Fruit fly (Drosophila melanogaster) whole organism, embryonic: ENCODE measurements around the gene CG33306.

ENCODE experiments used
- Awh ChIP-seq: fragments of 200-800 bp; sonication (Bioruptor generic); IDR thresholded peaks from 2 replicates; pipeline ENCODE4, ENCODE4 v1.3.6; 2022; ENCODE audit warnings: missing biosample characterization, missing genetic modification characterization
- CG10565 ChIP-seq: fragments of 200-800 bp; sonication (Bioruptor generic); optimal IDR thresholded peaks from 3 replicates; lab custom pipeline; 2016; ENCODE audit warnings: missing biosample characterization, mild to moderate bottlenecking, missing genetic modification characterization
- CG12744 ChIP-seq: fragments of 200-800 bp; sonication (Bioruptor generic); optimal IDR thresholded peaks from 2 replicates; lab custom pipeline; 2016; ENCODE audit warnings: missing biosample characterization, missing genetic modification characterization
- CG13775 ChIP-seq: fragments of 200-800 bp; sonication (Bioruptor generic); optimal IDR thresholded peaks from 3 replicates; lab custom pipeline; 2017; ENCODE audit warnings: missing biosample characterization, mild to moderate bottlenecking, missing genetic modification characterization
- CG14014 ChIP-seq: fragments of 200-800 bp; sonication (Bioruptor generic); IDR thresholded peaks from 2 replicates; pipeline ENCODE4 v1.3.6; 2022; ENCODE audit warnings: missing biosample characterization, missing genetic modification characterization
- CG16863 ChIP-seq: fragments of 200-800 bp; sonication (Bioruptor generic); optimal IDR thresholded peaks from 3 replicates; lab custom pipeline; 2016; ENCODE audit warnings: missing biosample characterization, missing genetic modification characterization
- CG17359 ChIP-seq: fragments of 200-800 bp; sonication (Bioruptor generic); optimal IDR thresholded peaks from 3 replicates; lab custom pipeline; 2018; ENCODE audit warnings: missing biosample characterization, mild to moderate bottlenecking, missing genetic modification characterization, moderate library complexity
- CG2116 ChIP-seq: fragments of 200-800 bp; sonication (Bioruptor generic); optimal IDR thresholded peaks from 3 replicates; lab custom pipeline; 2018; ENCODE audit warnings: missing biosample characterization, mild to moderate bottlenecking, missing genetic modification characterization
- CG2120 ChIP-seq: fragments of 200-800 bp; sonication (Bioruptor generic); optimal IDR thresholded peaks from 3 replicates; lab custom pipeline; 2016; ENCODE audit warnings: missing biosample characterization, missing genetic modification characterization
- CG2202 ChIP-seq: fragments of 200-800 bp; sonication (Bioruptor generic); optimal IDR thresholded peaks from 2 replicates; lab custom pipeline; 2018; ENCODE audit warnings: missing biosample characterization, mild to moderate bottlenecking, missing genetic modification characterization
- CG3281 ChIP-seq: fragments of 200-800 bp; sonication (Bioruptor generic); optimal IDR thresholded peaks from 3 replicates; lab custom pipeline; 2017; ENCODE audit warnings: missing biosample characterization, mild to moderate bottlenecking, missing genetic modification characterization
- CG4328 ChIP-seq: fragments of 200-800 bp; sonication (Bioruptor generic); optimal IDR thresholded peaks from 3 replicates; lab custom pipeline; 2017; ENCODE audit warnings: missing biosample characterization, missing genetic modification reagents, missing genetic modification characterization
- CG43689 ChIP-seq: fragments of 200-800 bp; sonication (Bioruptor generic); IDR thresholded peaks from 2 replicates; pipeline ENCODE4 v1.3.6; 2022; ENCODE audit warnings: missing biosample characterization, missing genetic modification characterization
- CG5180 ChIP-seq: fragments of 200-800 bp; sonication (Bioruptor generic); optimal IDR thresholded peaks from 3 replicates; lab custom pipeline; 2017; ENCODE audit warnings: missing biosample characterization, missing genetic modification characterization, mild to moderate bottlenecking, moderate library complexity, missing genetic modification reagents
- CG7745 ChIP-seq: fragments of 200-800 bp; sonication (Bioruptor generic); optimal IDR thresholded peaks from 2 replicates; lab custom pipeline; 2018; ENCODE audit warnings: missing biosample characterization, mild to moderate bottlenecking, missing genetic modification characterization, moderate library complexity
- CG8359 ChIP-seq: fragments of 200-800 bp; sonication (Bioruptor generic); optimal IDR thresholded peaks from 2 replicates; lab custom pipeline; 2017; ENCODE audit warnings: missing biosample characterization, mild to moderate bottlenecking, missing genetic modification characterization, borderline replicate concordance
- CG9609 ChIP-seq: fragments of 200-800 bp; sonication (Bioruptor generic); optimal IDR thresholded peaks from 3 replicates; lab custom pipeline; 2016; ENCODE audit warnings: missing biosample characterization, missing genetic modification characterization
- CG9817 ChIP-seq: fragments of 200-800 bp; sonication (Bioruptor generic); optimal IDR thresholded peaks from 2 replicates; lab custom pipeline; 2018; ENCODE audit warnings: missing biosample characterization, mild to moderate bottlenecking, missing genetic modification characterization, moderate library complexity
- CHES-1-like ChIP-seq: fragments of 200-800 bp; sonication (Bioruptor generic); optimal IDR thresholded peaks from 2 replicates; lab custom pipeline; 2016; ENCODE audit warnings: missing biosample characterization, missing genetic modification characterization
- Dbx ChIP-seq: fragments of 200-800 bp; sonication (Bioruptor generic); IDR thresholded peaks from 3 replicates; pipeline ENCODE4 v1.3.6; 2022; ENCODE audit warnings: missing biosample characterization, missing genetic modification characterization
- Dek ChIP-seq: fragments of 200-800 bp; sonication (Bioruptor generic); optimal IDR thresholded peaks from 3 replicates; lab custom pipeline; 2019; ENCODE audit warnings: missing biosample characterization, mild to moderate bottlenecking, missing genetic modification characterization, moderate library complexity
- Doc3 ChIP-seq: fragments of 200-800 bp; sonication (Bioruptor generic); IDR thresholded peaks from 3 replicates; pipeline ENCODE4 v1.3.6; 2022; ENCODE audit warnings: missing biosample characterization, missing genetic modification characterization; ENCODE audit not compliant: partially characterized antibody
- Elba2 ChIP-seq: fragments of 200-800 bp; sonication (Bioruptor generic); optimal IDR thresholded peaks from 3 replicates; lab custom pipeline; 2016; ENCODE audit warnings: missing biosample characterization, missing genetic modification characterization
- Fer2 ChIP-seq: fragments of 200-800 bp; sonication (Bioruptor generic); optimal IDR thresholded peaks from 2 replicates; lab custom pipeline; 2018; ENCODE audit warnings: missing biosample characterization, mild to moderate bottlenecking, missing genetic modification characterization, moderate library complexity
- Hand ChIP-seq: fragments of 200-800 bp; sonication (Bioruptor generic); optimal IDR thresholded peaks from 2 replicates; lab custom pipeline; 2017; ENCODE audit warnings: mild to moderate bottlenecking, missing biosample characterization, missing genetic modification reagents, missing genetic modification characterization
- NC2β ChIP-seq: fragments of 200-800 bp; sonication (Bioruptor generic); optimal IDR thresholded peaks from 2 replicates; lab custom pipeline; 2016; ENCODE audit warnings: missing biosample characterization, missing genetic modification characterization
- NK7.1 ChIP-seq: fragments of 200-800 bp; sonication (Bioruptor generic); optimal IDR thresholded peaks from 3 replicates; lab custom pipeline; 2016; ENCODE audit warnings: missing biosample characterization, missing genetic modification characterization
- Optix ChIP-seq: fragments of 200-800 bp; sonication (Bioruptor generic); IDR thresholded peaks from 3 replicates; pipeline ENCODE4 v1.3.6; 2022; ENCODE audit warnings: missing biosample characterization, missing genetic modification characterization
- Ptx1 ChIP-seq: fragments of 200-800 bp; sonication (Bioruptor generic); IDR thresholded peaks from 2 replicates; pipeline ENCODE4 v1.3.6; 2022; ENCODE audit warnings: missing biosample characterization, missing genetic modification characterization
- bab2 ChIP-seq: fragments of 200-800 bp; sonication (Bioruptor generic); optimal IDR thresholded peaks from 2 replicates; lab custom pipeline; 2016; ENCODE audit warnings: missing biosample characterization, missing genetic modification characterization
- br ChIP-seq: fragments of >200 bp; optimal IDR thresholded peaks from 2 replicates; lab custom pipeline; 2017
- cas ChIP-seq: fragments of 200-800 bp; sonication (Bioruptor generic); IDR thresholded peaks from 2 replicates; pipeline ENCODE4 v1.3.6; 2022; ENCODE audit warnings: missing biosample characterization, missing genetic modification characterization
- chn ChIP-seq: fragments of 200-800 bp; sonication (Bioruptor generic); optimal IDR thresholded peaks from 2 replicates; lab custom pipeline; 2016; ENCODE audit warnings: missing biosample characterization, missing genetic modification characterization
- emc ChIP-seq: fragments of 200-800 bp; sonication (Bioruptor generic); optimal IDR thresholded peaks from 2 replicates; lab custom pipeline; 2016; ENCODE audit warnings: missing biosample characterization, missing genetic modification characterization
- exex ChIP-seq: fragments of 200-800 bp; sonication (Bioruptor generic); optimal IDR thresholded peaks from 4 replicates; lab custom pipeline; 2018; ENCODE audit warnings: missing biosample characterization, mild to moderate bottlenecking, missing genetic modification characterization, moderate library complexity
- fd96Cb ChIP-seq: fragments of 200-800 bp; sonication (Bioruptor generic); optimal IDR thresholded peaks from 2 replicates; lab custom pipeline; 2018; ENCODE audit warnings: missing biosample characterization, mild to moderate bottlenecking, missing genetic modification characterization, moderate library complexity
- grn ChIP-seq: fragments of 200-800 bp; sonication (Bioruptor generic); optimal IDR thresholded peaks from 3 replicates; lab custom pipeline; 2017; ENCODE audit warnings: missing biosample characterization, missing genetic modification characterization
- gro ChIP-seq: fragments of 200-800 bp; sonication (Bioruptor generic); optimal IDR thresholded peaks from 2 replicates; lab custom pipeline; 2016; ENCODE audit warnings: missing biosample characterization, missing genetic modification characterization
- h ChIP-seq: fragments of >200 bp; optimal IDR thresholded peaks from 2 replicates; lab custom pipeline; 2017
- jigr1 ChIP-seq: fragments of 200-800 bp; sonication (Bioruptor generic); IDR thresholded peaks from 3 replicates; pipeline ENCODE4 v1.3.6; 2022; ENCODE audit warnings: missing biosample characterization, missing genetic modification characterization
- nerfin-1 ChIP-seq: fragments of 200-800 bp; sonication (Bioruptor generic); optimal IDR thresholded peaks from 3 replicates; lab custom pipeline; 2019; ENCODE audit warnings: missing biosample characterization, mild to moderate bottlenecking, missing genetic modification characterization, moderate library complexity
- nmo ChIP-seq: fragments of 200-800 bp; sonication (Bioruptor generic); optimal IDR thresholded peaks from 2 replicates; lab custom pipeline; 2018; ENCODE audit warnings: missing biosample characterization, mild to moderate bottlenecking, missing genetic modification characterization, moderate library complexity
- odd ChIP-seq: fragments of 200-800 bp; sonication (Bioruptor generic); optimal IDR thresholded peaks from 2 replicates; lab custom pipeline; 2017; ENCODE audit warnings: missing biosample characterization, mild to moderate bottlenecking, missing genetic modification characterization
- otp ChIP-seq: fragments of 200-800 bp; sonication (Bioruptor generic); IDR thresholded peaks from 3 replicates; pipeline ENCODE4, ENCODE4 v1.3.6; 2022; ENCODE audit warnings: missing biosample characterization, missing genetic modification characterization
- pb ChIP-seq: fragments of 200-800 bp; sonication (Bioruptor generic); optimal IDR thresholded peaks from 3 replicates; lab custom pipeline; 2016; ENCODE audit warnings: missing biosample characterization, missing genetic modification characterization
- pho ChIP-seq: fragments of 200-800 bp; sonication (Bioruptor generic); optimal IDR thresholded peaks from 2 replicates; lab custom pipeline; 2016; ENCODE audit warnings: missing biosample characterization, missing genetic modification characterization
- psq ChIP-seq: fragments of 200-800 bp; sonication (Bioruptor generic); optimal IDR thresholded peaks from 2 replicates; lab custom pipeline; 2017; ENCODE audit warnings: missing biosample characterization, missing genetic modification characterization
- ranshi ChIP-seq: fragments of 200-800 bp; sonication (Bioruptor generic); IDR thresholded peaks from 2 replicates; pipeline ENCODE4 v1.3.6; 2022; ENCODE audit warnings: missing biosample characterization, missing genetic modification characterization
- slp2 ChIP-seq: fragments of 200-800 bp; sonication (Bioruptor generic); optimal IDR thresholded peaks from 2 replicates; lab custom pipeline; 2016; ENCODE audit warnings: missing biosample characterization, missing genetic modification characterization
- tll ChIP-seq, 2 experiments: fragments of 200-800 bp in 1 of 2; fragments of >200 bp in 1 of 2; sonication (Bioruptor generic) in 1 of 2; optimal IDR thresholded peaks; 2 replicates each; lab custom pipeline; 2017 to 2019; ENCODE audit warnings: missing biosample characterization in 2 of 2, missing genetic modification characterization in 2 of 2, mild to moderate bottlenecking in 1 of 2, moderate library complexity in 1 of 2
- tx ChIP-seq: fragments of 200-800 bp; sonication (Bioruptor generic); optimal IDR thresholded peaks from 2 replicates; lab custom pipeline; 2016; ENCODE audit warnings: missing biosample characterization, missing genetic modification characterization
- wdn ChIP-seq: fragments of 200-800 bp; sonication (Bioruptor generic); IDR thresholded peaks from 2 replicates; pipeline ENCODE4 v1.3.6; 2022; ENCODE audit warnings: missing biosample characterization, missing genetic modification characterization
- yki ChIP-seq: fragments of >200 bp; optimal IDR thresholded peaks from 3 replicates; lab custom pipeline; 2018

Gene CG33306

dm6 chr2L:13878801-13879200 lies 35.3 kb upstream of the CG33306 start (continued):
- TF ChIP-seq Ptx1 (GFP tag; lab: Robert Waterston, UW), result no peak
- no peak for TF ChIP-seq CG8359 (GFP tag; lab: Kevin White, UChicago)
- TF ChIP-seq Fer2, result no peak
- no peak for TF ChIP-seq bab2 (GFP tag; lab: Kevin White, UChicago)
- peak; percentile 14 for TF ChIP-seq CG3281 (GFP tag; lab: Kevin White, UChicago)
- TF ChIP-seq Dek (tag; lab: Kevin White, UChicago), result no peak
- TF ChIP-seq h (lab: Kevin White, UChicago), result no peak
- no peak for TF ChIP-seq slp2
- TF ChIP-seq CG12744, result no peak
- TF ChIP-seq CG5180 (GFP tag; lab: Kevin White, UChicago), result peak; percentile 40
- TF ChIP-seq exex (tag; lab: Kevin White, UChicago), result no peak
- no peak; the same call in 1 of the 2 replicates for TF ChIP-seq CG14014 (GFP tag; lab: Robert Waterston, UW)
- peak; percentile 14 for TF ChIP-seq pb (GFP tag; lab: Kevin White, UChicago)
- no peak for TF ChIP-seq yki (lab: Kevin White, UChicago)
- peak; percentile 32; the same call in 1 of the 2 replicates for TF ChIP-seq wdn (GFP tag; lab: Robert Waterston, UW)
- TF ChIP-seq CHES-1-like, result no peak
- no peak for TF ChIP-seq CG9609 (GFP tag; lab: Kevin White, UChicago)
- TF ChIP-seq NC2β (GFP tag; lab: Kevin White, UChicago), result no peak
- no peak for TF ChIP-seq CG9817 (tag; lab: Kevin White, UChicago)
- no peak for TF ChIP-seq Hand (GFP tag; lab: Kevin White, UChicago)
- TF ChIP-seq grn (GFP tag; lab: Kevin White, UChicago), result peak; percentile 38
- TF ChIP-seq gro (GFP tag; lab: Kevin White, UChicago), result peak; percentile 74
- TF ChIP-seq CG43689 (GFP tag; lab: Robert Waterston, UW), result no peak
- no peak for TF ChIP-seq Doc3 (GFP tag; lab: Robert Waterston, UW)
- TF ChIP-seq CG13775 (GFP tag; lab: Kevin White, UChicago), result no peak
- TF ChIP-seq Optix (GFP tag; lab: Robert Waterston, UW), result no peak
- TF ChIP-seq Elba2 (GFP tag; lab: Kevin White, UChicago), result no peak
- TF ChIP-seq CG10565 (GFP tag; lab: Kevin White, UChicago), result no peak
- TF ChIP-seq CG2120 (GFP tag; lab: Kevin White, UChicago), result no peak
- no peak; the same call in 2 of the 3 replicates for TF ChIP-seq Dbx
- no peak for TF ChIP-seq br
- no peak for TF ChIP-seq CG2202 (tag; lab: Kevin White, UChicago)
- peak; percentile 20 for TF ChIP-seq CG17359 (tag; lab: Kevin White, UChicago)
- no peak; the same call in 1 of the 2 replicates for TF ChIP-seq ranshi
- TF ChIP-seq tll (GFP tag; optimal IDR thresholded peaks at IDR 0.05; lab: Kevin White, UChicago), result no peak
- TF ChIP-seq odd, result no peak
- TF ChIP-seq NK7.1 (GFP tag; lab: Kevin White, UChicago), result no peak
- TF ChIP-seq otp (GFP tag; lab: Robert Waterston, UW), result peak; percentile 41; the same call in 1 of the 3 replicates
- no peak for TF ChIP-seq psq (GFP tag; lab: Kevin White, UChicago)
- TF ChIP-seq tx (GFP tag; lab: Kevin White, UChicago), result no peak
- TF ChIP-seq jigr1 (GFP tag; lab: Robert Waterston, UW), result no peak
- no peak for TF ChIP-seq CG2116 (GFP tag; lab: Kevin White, UChicago)
- TF ChIP-seq pho (GFP tag; lab: Kevin White, UChicago), result no peak
- no peak for TF ChIP-seq cas (GFP tag; lab: Robert Waterston, UW)
- no peak for TF ChIP-seq nmo (GFP tag; lab: Kevin White, UChicago)
- no peak for TF ChIP-seq Awh (GFP tag; lab: Robert Waterston, UW)
- TF ChIP-seq CG4328 (GFP tag; lab: Kevin White, UChicago), result no peak
- no peak for TF ChIP-seq chn (GFP tag; lab: Kevin White, UChicago)
- peak; percentile 18 for TF ChIP-seq nerfin-1 (tag; lab: Kevin White, UChicago)
- TF ChIP-seq fd96Cb (tag; lab: Kevin White, UChicago), result no peak
- TF ChIP-seq CG7745 (tag; lab: Kevin White, UChicago), result no peak
- no peak for TF ChIP-seq emc (GFP tag; lab: Kevin White, UChicago)
- TF ChIP-seq CG16863 (GFP tag; lab: Kevin White, UChicago), result no peak
